Fruit fly (Drosophila melanogaster) whole organism, embryonic: ENCODE data around the gene Ptp36E.

ENCODE experiments used
- CG10209 ChIP-seq: fragments of 200-800 bp; sonication (Bioruptor generic); optimal IDR thresholded peaks from 3 replicates; lab custom pipeline; 2017; ENCODE audit warnings: missing biosample characterization, mild to moderate bottlenecking, missing genetic modification characterization, missing genetic modification reagents
- CG10321 ChIP-seq: fragments of 200-800 bp; sonication (Bioruptor generic); IDR thresholded peaks from 2 replicates; pipeline ENCODE4 v1.3.6; 2022; ENCODE audit warnings: missing biosample characterization, missing genetic modification characterization
- CG11696 ChIP-seq: fragments of 200-800 bp; sonication (Bioruptor generic); IDR thresholded peaks from 2 replicates; pipeline ENCODE4 v1.3.6; 2022; ENCODE audit warnings: missing biosample characterization, missing genetic modification characterization
- CG12219 ChIP-seq: fragments of 200-800 bp; sonication (Bioruptor generic); optimal IDR thresholded peaks from 3 replicates; lab custom pipeline; 2018; ENCODE audit warnings: missing biosample characterization, mild to moderate bottlenecking, missing genetic modification characterization
- CG15011 ChIP-seq: fragments of 200-800 bp; sonication (Bioruptor generic); optimal IDR thresholded peaks from 3 replicates; lab custom pipeline; 2018; ENCODE audit warnings: missing biosample characterization, mild to moderate bottlenecking, missing genetic modification characterization
- CG15514 ChIP-seq: fragments of 200-800 bp; sonication (Bioruptor generic); optimal IDR thresholded peaks from 3 replicates; lab custom pipeline; 2017; ENCODE audit warnings: missing biosample characterization, missing genetic modification characterization, mild to moderate bottlenecking, moderate library complexity, missing genetic modification reagents
- CG17361 ChIP-seq: fragments of 200-800 bp; sonication (Bioruptor generic); IDR thresholded peaks from 3 replicates; pipeline ENCODE4 v1.3.6; 2022; ENCODE audit warnings: missing biosample characterization, missing genetic modification characterization
- CG17829 ChIP-seq: fragments of 200-800 bp; optimal IDR thresholded peaks from 2 replicates; lab custom pipeline; 2019; ENCODE audit warnings: missing biosample characterization, mild to moderate bottlenecking, missing genetic modification characterization, moderate library complexity
- CG4730 ChIP-seq: fragments of 200-800 bp; sonication (Bioruptor generic); IDR thresholded peaks from 2 replicates; pipeline ENCODE4 v1.3.6; 2022; ENCODE audit warnings: missing biosample characterization, missing genetic modification characterization
- CG4820 ChIP-seq: fragments of 200-800 bp; sonication (Bioruptor generic); optimal IDR thresholded peaks from 3 replicates; lab custom pipeline; 2016; ENCODE audit warnings: missing biosample characterization, missing genetic modification characterization
- CG6813 ChIP-seq: fragments of 200-800 bp; sonication (Bioruptor generic); optimal IDR thresholded peaks from 2 replicates; lab custom pipeline; 2017; ENCODE audit warnings: missing biosample characterization, missing genetic modification characterization, mild to moderate bottlenecking, moderate library complexity, missing genetic modification reagents
- CG7987 ChIP-seq: fragments of 200-800 bp; sonication (Bioruptor generic); optimal IDR thresholded peaks from 2 replicates; lab custom pipeline; 2018; ENCODE audit warnings: missing biosample characterization, mild to moderate bottlenecking, missing genetic modification characterization, moderate library complexity
- CTCF ChIP-seq: fragments of 200-800 bp; sonication (Bioruptor generic); optimal IDR thresholded peaks from 2 replicates; lab custom pipeline; 2017; ENCODE audit warnings: missing biosample characterization, mild to moderate bottlenecking, missing genetic modification characterization, moderate library complexity
- D ChIP-seq, 2 experiments: fragments of 200-800 bp in 1 of 2; fragments of >200 bp in 1 of 2; sonication (Bioruptor generic) in 1 of 2; optimal IDR thresholded peaks; 2 replicates in 1 of 2; 3 replicates in 1 of 2; lab custom pipeline; 2017; ENCODE audit warnings: mild to moderate bottlenecking in 1 of 2, missing biosample characterization in 1 of 2, missing genetic modification characterization in 1 of 2, missing genetic modification reagents in 1 of 2
- Dip3 ChIP-seq: fragments of 200-800 bp; sonication (Bioruptor generic); optimal IDR thresholded peaks from 3 replicates; lab custom pipeline; 2016; ENCODE audit warnings: missing biosample characterization, missing genetic modification characterization
- MBD-R2 ChIP-seq: fragments of 200-800 bp; sonication (Bioruptor generic); IDR thresholded peaks from 2 replicates; pipeline ENCODE4 v1.3.6; 2022; ENCODE audit warnings: missing biosample characterization, missing genetic modification characterization
- MTF-1 ChIP-seq: fragments of 200-800 bp; sonication (Bioruptor generic); optimal IDR thresholded peaks from 2 replicates; lab custom pipeline; 2018; ENCODE audit warnings: missing biosample characterization, mild to moderate bottlenecking, missing genetic modification characterization, borderline replicate concordance
- Mad ChIP-seq: fragments of 200-800 bp; sonication (Bioruptor generic); optimal IDR thresholded peaks from 2 replicates; lab custom pipeline; 2016; ENCODE audit warnings: missing biosample characterization, missing genetic modification characterization
- Mes4 ChIP-seq: fragments of 200-800 bp; sonication (Bioruptor generic); optimal IDR thresholded peaks from 2 replicates; lab custom pipeline; 2016; ENCODE audit warnings: missing biosample characterization, missing genetic modification characterization
- NC2α ChIP-seq: fragments of 200-800 bp; sonication (Bioruptor generic); optimal IDR thresholded peaks from 2 replicates; lab custom pipeline; 2016; ENCODE audit warnings: missing biosample characterization, missing genetic modification characterization
- Nf-YC ChIP-seq: fragments of 200-800 bp; optimal IDR thresholded peaks from 3 replicates; lab custom pipeline; 2019; ENCODE audit warnings: missing biosample characterization, mild to moderate bottlenecking, missing genetic modification characterization, moderate library complexity
- Sin3A ChIP-seq: fragments of >200 bp; optimal IDR thresholded peaks from 2 replicates; lab custom pipeline; 2018
- Trl ChIP-seq, 3 experiments: fragments of >200 bp in 2 of 3; fragments of 200-800 bp in 1 of 3; sonication (Bioruptor generic) in 1 of 3; optimal IDR thresholded peaks; 2 replicates in 1 of 3; 3 replicates in 2 of 3; lab custom pipeline; 2016 to 2017; ENCODE audit warnings: missing biosample characterization in 1 of 3, missing genetic modification characterization in 1 of 3
- YL-1 ChIP-seq: fragments of 200-800 bp; sonication (Bioruptor generic); optimal IDR thresholded peaks from 3 replicates; lab custom pipeline; 2017; ENCODE audit warnings: missing biosample characterization, mild to moderate bottlenecking, missing genetic modification characterization
- amos ChIP-seq: fragments of 200-800 bp; sonication (Bioruptor generic); IDR thresholded peaks from 2 replicates; pipeline ENCODE4 v1.3.6; 2022; ENCODE audit warnings: missing biosample characterization, missing genetic modification characterization; ENCODE audit not compliant: partially characterized antibody
- bbx ChIP-seq: fragments of 200-800 bp; sonication (Bioruptor generic); IDR thresholded peaks from 2 replicates; pipeline ENCODE4 v1.3.6; 2022; ENCODE audit warnings: missing biosample characterization, missing genetic modification characterization; ENCODE audit not compliant: partially characterized antibody
- cad ChIP-seq: fragments of >200 bp; optimal IDR thresholded peaks from 2 replicates; lab custom pipeline; 2017; ENCODE audit warnings: missing biosample characterization, missing genetic modification characterization
- chif ChIP-seq, 2 experiments: fragments of 200-800 bp; sonication (Bioruptor generic); optimal IDR thresholded peaks; 3 replicates each; lab custom pipeline; 2016; ENCODE audit warnings: missing biosample characterization in 2 of 2, missing genetic modification characterization in 2 of 2
- ci ChIP-seq: fragments of 200-800 bp; sonication (Bioruptor generic); IDR thresholded peaks from 3 replicates; pipeline ENCODE4 v1.3.6; 2022; ENCODE audit warnings: missing biosample characterization, missing genetic modification characterization
- croc ChIP-seq: fragments of 200-800 bp; sonication (Bioruptor generic); conservative IDR thresholded peaks from 3 replicates; pipeline ENCODE4 v1.3.6; 2022; ENCODE audit warnings: missing biosample characterization, missing genetic modification characterization
- disco-r ChIP-seq: fragments of 200-800 bp; sonication (Bioruptor generic); optimal IDR thresholded peaks from 2 replicates; lab custom pipeline; 2016; ENCODE audit warnings: missing biosample characterization, missing genetic modification characterization
- exex ChIP-seq: fragments of 200-800 bp; sonication (Bioruptor generic); optimal IDR thresholded peaks from 4 replicates; lab custom pipeline; 2018; ENCODE audit warnings: missing biosample characterization, mild to moderate bottlenecking, missing genetic modification characterization, moderate library complexity
- gcm ChIP-seq: fragments of 200-800 bp; sonication (Bioruptor generic); optimal IDR thresholded peaks from 2 replicates; lab custom pipeline; 2019; ENCODE audit warnings: missing biosample characterization, mild to moderate bottlenecking, missing genetic modification characterization, moderate library complexity
- hbn ChIP-seq: fragments of 200-800 bp; sonication (Bioruptor generic); IDR thresholded peaks from 2 replicates; pipeline ENCODE4 v1.3.6; 2022; ENCODE audit warnings: missing biosample characterization, missing genetic modification characterization; ENCODE audit not compliant: partially characterized antibody
- hkb ChIP-seq, 2 experiments: fragments of 200-800 bp in 1 of 2; fragments of >200 bp in 1 of 2; sonication (Bioruptor generic) in 1 of 2; IDR thresholded peaks in 1 of 2; optimal IDR thresholded peaks in 1 of 2; 2 replicates each; pipeline versions ENCODE4 v1.3.6 to Lab custom; 2017 to 2022; ENCODE audit warnings: missing biosample characterization in 1 of 2, missing genetic modification characterization in 1 of 2
- kah ChIP-seq: fragments of 200-800 bp; sonication (Bioruptor generic); optimal IDR thresholded peaks from 2 replicates; lab custom pipeline; 2018; ENCODE audit warnings: missing biosample characterization, mild to moderate bottlenecking, missing genetic modification characterization
- kay ChIP-seq: fragments of 200-800 bp; sonication (Bioruptor generic); optimal IDR thresholded peaks from 2 replicates; lab custom pipeline; 2016; ENCODE audit warnings: missing biosample characterization, missing genetic modification characterization
- lbe ChIP-seq: fragments of 200-800 bp; sonication (Bioruptor generic); optimal IDR thresholded peaks from 2 replicates; lab custom pipeline; 2016; ENCODE audit warnings: missing biosample characterization, mild to moderate bottlenecking, missing genetic modification characterization
- pb ChIP-seq: fragments of 200-800 bp; sonication (Bioruptor generic); optimal IDR thresholded peaks from 3 replicates; lab custom pipeline; 2016; ENCODE audit warnings: missing biosample characterization, missing genetic modification characterization
- psq ChIP-seq: fragments of 200-800 bp; sonication (Bioruptor generic); optimal IDR thresholded peaks from 2 replicates; lab custom pipeline; 2017; ENCODE audit warnings: missing biosample characterization, missing genetic modification characterization
- ro ChIP-seq: fragments of 200-800 bp; sonication (Bioruptor generic); IDR thresholded peaks from 2 replicates; pipeline ENCODE4 v1.3.6; 2022; ENCODE audit warnings: missing biosample characterization, missing genetic modification characterization
- sens ChIP-seq: fragments of 200-800 bp; sonication (Bioruptor generic); peaks from one replicate; lab custom pipeline; 2016; ENCODE audit warnings: missing biosample characterization, missing genetic modification characterization
- sqz ChIP-seq: fragments of 200-800 bp; sonication (Bioruptor generic); optimal IDR thresholded peaks from 3 replicates; lab custom pipeline; 2018; ENCODE audit warnings: missing biosample characterization, mild to moderate bottlenecking, missing genetic modification characterization
- sug ChIP-seq: fragments of 200-800 bp; optimal IDR thresholded peaks from 2 replicates; lab custom pipeline; 2019; ENCODE audit warnings: missing biosample characterization, mild to moderate bottlenecking, missing genetic modification characterization, moderate library complexity
- tll ChIP-seq, 2 experiments: fragments of 200-800 bp in 1 of 2; fragments of >200 bp in 1 of 2; sonication (Bioruptor generic) in 1 of 2; optimal IDR thresholded peaks; 2 replicates each; lab custom pipeline; 2017 to 2019; ENCODE audit warnings: missing biosample characterization in 2 of 2, missing genetic modification characterization in 2 of 2, mild to moderate bottlenecking in 1 of 2, moderate library complexity in 1 of 2
- usp ChIP-seq: fragments of >200 bp; optimal IDR thresholded peaks from 2 replicates; lab custom pipeline; 2017; ENCODE audit warnings: missing biosample characterization, missing genetic modification characterization
- vnd ChIP-seq: fragments of 200-800 bp; sonication (Bioruptor generic); IDR thresholded peaks from 3 replicates; pipeline ENCODE4 v1.3.6; 2022; ENCODE audit warnings: missing biosample characterization, missing genetic modification characterization; ENCODE audit not compliant: partially characterized antibody
- zen ChIP-seq: fragments of 200-800 bp; sonication (Bioruptor generic); optimal IDR thresholded peaks from 3 replicates; lab custom pipeline; 2018; ENCODE audit warnings: missing biosample characterization, mild to moderate bottlenecking, missing genetic modification characterization, moderate library complexity
- zfh2 ChIP-seq: fragments of 200-800 bp; sonication (Bioruptor generic); optimal IDR thresholded peaks from 2 replicates; lab custom pipeline; 2016; ENCODE audit warnings: missing biosample characterization, missing genetic modification characterization

The Ptp36E gene

dm6 chr2L:18150393-18151133 lies 34.2 kb downstream of the Ptp36E start (continued):
- TF ChIP-seq Nf-YC (tag; lab: Kevin White, UChicago) (no peak), lbe (GFP tag; lab: Kevin White, UChicago) (peak; percentile 31), MTF-1 (GFP tag; lab: Kevin White, UChicago) (no peak), CG12219 (GFP tag; lab: Kevin White, UChicago) (no peak), CG17361 (peak; percentile 58; the same call in 2 of the 3 replicates), amos (GFP tag; lab: Robert Waterston, UW) (no peak), hbn (GFP tag; lab: Robert Waterston, UW) (no peak), YL-1 (no peak), CG7987 (GFP tag; lab: Kevin White, UChicago) (peak; percentile 38), CG15011 (GFP tag; lab: Kevin White, UChicago) (no peak), cad (no peak), ci (peak; percentile 61; the same call in 1 of the 3 replicates), CG11696 (peak; percentile 46), CG6813 (GFP tag; lab: Kevin White, UChicago) (no peak), Trl (optimal IDR thresholded peaks at IDR 0.05; lab: Kevin White, UChicago) (peak in 1 of 2 experiments; percentile 7), Trl (GFP tag; optimal IDR thresholded peaks at IDR 0.05; lab: Kevin White, UChicago) (no peak), gcm (no peak), Dip3 (GFP tag; lab: Kevin White, UChicago) (no peak), NC2α (GFP tag; lab: Kevin White, UChicago) (no peak), zfh2 (GFP tag; lab: Kevin White, UChicago) (no peak), chif (GFP tag; optimal IDR thresholded peaks at IDR 0.05; lab: Kevin White, UChicago) (peak in 1 of 2 experiments; percentile 10), psq (no peak)
- TF ChIP-seq, all 482 proteins: peak for 151

dm6 chr2L:18149903-18150302 lies 34.9 kb downstream of the Ptp36E start:
- TF ChIP-seq CG4730 (GFP tag; lab: Robert Waterston, UW) = no peak
- peak; percentile 67 for TF ChIP-seq D (optimal IDR thresholded peaks at IDR 0.05; lab: Kevin White, UChicago)
- no peak for TF ChIP-seq D (GFP tag; optimal IDR thresholded peaks at IDR 0.05; lab: Kevin White, UChicago)
- no peak for TF ChIP-seq kay (GFP tag; lab: Kevin White, UChicago)
- no peak for TF ChIP-seq CG4820 (GFP tag; lab: Kevin White, UChicago)
- TF ChIP-seq usp (GFP tag; lab: Kevin White, UChicago) = no peak
- peak; percentile 48 for TF ChIP-seq zen (tag; lab: Kevin White, UChicago)
- TF ChIP-seq croc (GFP tag; lab: Robert Waterston, UW) = no peak
- TF ChIP-seq CG15514 = no peak
- no peak for TF ChIP-seq MBD-R2 (GFP tag; lab: Robert Waterston, UW)
- no peak for TF ChIP-seq tll (GFP tag; optimal IDR thresholded peaks at IDR 0.05; lab: Kevin White, UChicago)
- TF ChIP-seq CTCF (GFP tag; lab: Kevin White, UChicago) = no peak
- TF ChIP-seq CG17829 (tag; lab: Kevin White, UChicago) = no peak
- no peak for TF ChIP-seq ro (GFP tag; lab: Robert Waterston, UW)
- TF ChIP-seq sug = no peak
- no peak for TF ChIP-seq vnd (GFP tag; lab: Robert Waterston, UW)
- no peak for TF ChIP-seq disco-r (GFP tag; lab: Kevin White, UChicago)
- TF ChIP-seq pb (GFP tag; lab: Kevin White, UChicago) = no peak
- no peak for TF ChIP-seq hkb (optimal IDR thresholded peaks at IDR 0.05; lab: Kevin White, UChicago)
- no peak for TF ChIP-seq hkb (GFP tag; IDR thresholded peaks at IDR 0.05; lab: Robert Waterston, UW)
- no peak for TF ChIP-seq exex
- TF ChIP-seq Mes4 = no peak
- TF ChIP-seq sqz (GFP tag; lab: Kevin White, UChicago) = peak; percentile 64
- no peak for TF ChIP-seq bbx (GFP tag; lab: Robert Waterston, UW)
- no peak for TF ChIP-seq CG10209 (GFP tag; lab: Kevin White, UChicago)
- TF ChIP-seq cad = peak; percentile 8
- peak; percentile 77 for TF ChIP-seq sens (GFP tag; lab: Kevin White, UChicago)
- no peak for TF ChIP-seq kah (GFP tag; lab: Kevin White, UChicago)
- TF ChIP-seq CG10321 (GFP tag; lab: Robert Waterston, UW) = peak; percentile 64
- no peak for TF ChIP-seq Mad (GFP tag; lab: Kevin White, UChicago)
- no peak for TF ChIP-seq Sin3A
